Worm (Caenorhabditis elegans) whole organism, L2 larva: ENCODE results near the gene hpd-1.

Experiments used
- F13H6.1 ChIP-seq: sonication (generic microtip); optimal IDR thresholded peaks from 2 replicates; lab custom pipeline; 2016; ENCODE audit warnings: missing genetic modification characterization, missing compliant biosample characterization
- aly-2 ChIP-seq: fragments of 150-350 bp; optimal IDR thresholded peaks from 2 replicates; lab custom pipeline; 2014; ENCODE audit warnings: missing biosample characterization, missing genetic modification characterization
- elt-3 ChIP-seq: sonication (generic microtip); optimal IDR thresholded peaks from 2 replicates; lab custom pipeline; 2017; ENCODE audit warnings: missing biosample characterization, missing genetic modification characterization
- lin-11 ChIP-seq: fragments of 150-350 bp; sonication (generic microtip); optimal IDR thresholded peaks from 2 replicates; lab custom pipeline; 2014; ENCODE audit warnings: missing biosample characterization, missing genetic modification characterization, inconsistent platforms, mixed read lengths
- nhr-129 ChIP-seq: fragments of 150-350 bp; optimal IDR thresholded peaks from 2 replicates; lab custom pipeline; 2014; ENCODE audit warnings: missing biosample characterization, missing genetic modification characterization
- nhr-237 ChIP-seq: fragments of 150-350 bp; optimal IDR thresholded peaks from 2 replicates; lab custom pipeline; 2014; ENCODE audit warnings: missing biosample characterization, missing genetic modification characterization
- nhr-6 ChIP-seq: fragments of 150-350 bp; optimal IDR thresholded peaks from 2 replicates; lab custom pipeline; 2014; ENCODE audit warnings: missing biosample characterization, missing genetic modification characterization
- nhr-77 ChIP-seq: fragments of 150-350 bp; optimal IDR thresholded peaks from 2 replicates; lab custom pipeline; 2014; ENCODE audit warnings: missing biosample characterization, missing genetic modification characterization
- peb-1 ChIP-seq: fragments of 150-350 bp; optimal IDR thresholded peaks from 2 replicates; lab custom pipeline; 2014; ENCODE audit warnings: missing biosample characterization, missing genetic modification characterization
- skn-1 ChIP-seq: sonication (generic microtip); optimal IDR thresholded peaks from 2 replicates; lab custom pipeline; 2017; ENCODE audit warnings: missing biosample characterization, missing genetic modification characterization
- unc-39 ChIP-seq: fragments of 150-350 bp; optimal IDR thresholded peaks from 2 replicates; lab custom pipeline; 2014; ENCODE audit warnings: missing biosample characterization, missing genetic modification characterization
- unc-62 ChIP-seq: fragments of 150-350 bp; optimal IDR thresholded peaks from 2 replicates; lab custom pipeline; 2014; ENCODE audit warnings: missing biosample characterization, missing genetic modification reagents, missing genetic modification characterization

DNA sequence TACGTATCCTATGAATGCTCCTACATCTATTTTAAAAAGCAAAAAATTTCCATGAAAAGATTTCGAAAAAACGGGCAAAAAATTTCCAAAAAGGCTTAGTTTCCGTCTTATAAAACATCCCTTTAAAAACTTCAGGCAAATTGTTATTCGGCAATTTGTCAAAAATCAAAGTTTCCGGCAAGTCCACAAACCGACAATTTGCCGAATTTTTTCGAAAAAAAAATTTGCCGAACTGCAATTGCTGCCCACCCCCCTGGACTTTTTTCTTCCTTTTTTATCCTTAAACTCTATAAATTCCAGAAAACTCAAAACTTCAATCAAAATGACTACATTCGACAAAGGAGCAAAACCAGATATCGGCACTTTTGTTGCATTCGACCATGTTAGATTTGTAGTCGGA lies at the start of gene hpd-1:
- no peak for TF ChIP-seq peb-1 (tag; lab: Kevin White, UChicago)
- no peak for TF ChIP-seq lin-11 (tag; lab: Kevin White, UChicago)
- no peak for TF ChIP-seq F13H6.1 (tag; lab: Kevin White, UChicago)
- TF ChIP-seq unc-62 (GFP tag; lab: Kevin White, UChicago) = no peak
- no peak for TF ChIP-seq skn-1 (tag; lab: Kevin White, UChicago)
- no peak for TF ChIP-seq nhr-129 (tag; lab: Kevin White, UChicago)
- TF ChIP-seq elt-3 (tag; lab: Kevin White, UChicago) = no peak
- no peak for TF ChIP-seq nhr-237
- no peak for TF ChIP-seq nhr-6 (tag; lab: Kevin White, UChicago)
- no peak for TF ChIP-seq nhr-77
- no peak for TF ChIP-seq aly-2 (tag; lab: Kevin White, UChicago)
- no peak for TF ChIP-seq unc-39 (tag; lab: Kevin White, UChicago)
